Worm (Caenorhabditis elegans): ENCODE results near the gene ceh-60.

The ceh-60 gene

DNA sequence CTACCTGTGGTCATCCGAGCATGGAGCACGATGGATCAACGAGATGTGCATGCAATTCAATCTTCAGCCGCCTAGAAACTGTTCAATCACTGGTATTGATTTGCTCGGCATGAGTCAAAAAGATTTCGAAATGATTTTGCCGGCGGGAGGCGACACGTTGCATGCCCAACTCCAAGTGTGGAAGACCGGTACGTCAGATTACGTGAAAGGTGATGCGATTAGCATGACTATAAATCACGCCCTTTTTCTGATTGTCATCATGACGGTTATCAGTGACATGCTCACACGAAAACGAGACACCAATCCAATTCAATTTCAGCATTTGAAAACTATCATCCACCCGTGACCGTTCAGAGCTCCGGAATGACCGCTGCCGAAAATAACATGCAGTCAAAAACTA is 9.3 kb downstream of the ceh-60 start:
- TF ChIP-seq snpc-1.1 (tag; optimal IDR thresholded peaks at IDR 0.05; ENCODE audit: insufficient read depth) = no peak
- TF ChIP-seq cebp-1 (GFP tag; IDR thresholded peaks at IDR 0.05) = peak; percentile 11; the same call in 1 of the 2 replicates
- peak; percentile 54 for TF ChIP-seq cebp-1 (tag; optimal IDR thresholded peaks at IDR 0.05)
- TF ChIP-seq let-607 (tag; optimal IDR thresholded peaks at IDR 0.05) = peak in 1 of 2 experiments; percentile 47
- no peak for TF ChIP-seq sdz-38 (tag; optimal IDR thresholded peaks at IDR 0.05)
- TF ChIP-seq unc-62 (GFP tag; optimal IDR thresholded peaks at IDR 0.05) = peak; percentile 60
- no peak for TF ChIP-seq aptf-3 (GFP tag; IDR thresholded peaks at IDR 0.05)
- TF ChIP-seq nhr-80 (tag; optimal IDR thresholded peaks at IDR 0.05) = peak; percentile 52
- TF ChIP-seq lin-54 (GFP tag; optimal IDR thresholded peaks at IDR 0.05) = peak; percentile 16
- TF ChIP-seq hsf-1 (GFP tag; IDR thresholded peaks at IDR 0.05) = peak; percentile 11; the same call in 1 of the 2 replicates
- TF ChIP-seq ets-4 (GFP tag; optimal IDR thresholded peaks at IDR 0.05) = peak; percentile 72
- TF ChIP-seq nhr-90 (tag; optimal IDR thresholded peaks at IDR 0.05) = peak; percentile 6

DNA sequence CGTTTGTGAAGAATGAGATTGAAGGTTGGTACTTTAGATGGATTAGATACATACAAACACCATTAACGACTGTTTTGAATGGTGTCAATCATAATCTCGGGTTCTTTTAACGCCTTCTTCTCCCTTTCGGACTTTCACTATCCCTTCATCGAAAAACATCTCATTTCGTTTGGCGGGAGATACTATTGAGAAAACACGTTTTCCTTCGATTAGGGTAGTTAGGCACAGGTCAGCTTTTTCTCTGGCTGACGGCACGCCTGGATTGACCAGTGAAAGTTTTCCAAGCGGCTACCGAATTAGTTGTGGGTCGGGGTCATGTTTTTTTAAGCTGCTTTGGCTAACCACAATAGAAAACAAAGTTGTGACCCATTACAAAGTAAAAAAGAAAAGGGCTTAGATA is 10.0 kb downstream of the ceh-60 start:
- TF ChIP-seq lin-35 (GFP tag; optimal IDR thresholded peaks at IDR 0.05) (no peak), madf-3 (GFP tag; IDR thresholded peaks at IDR 0.05) (0 out of 2 replicates have a peak, but pooled peaks have one; percentile 70)

DNA sequence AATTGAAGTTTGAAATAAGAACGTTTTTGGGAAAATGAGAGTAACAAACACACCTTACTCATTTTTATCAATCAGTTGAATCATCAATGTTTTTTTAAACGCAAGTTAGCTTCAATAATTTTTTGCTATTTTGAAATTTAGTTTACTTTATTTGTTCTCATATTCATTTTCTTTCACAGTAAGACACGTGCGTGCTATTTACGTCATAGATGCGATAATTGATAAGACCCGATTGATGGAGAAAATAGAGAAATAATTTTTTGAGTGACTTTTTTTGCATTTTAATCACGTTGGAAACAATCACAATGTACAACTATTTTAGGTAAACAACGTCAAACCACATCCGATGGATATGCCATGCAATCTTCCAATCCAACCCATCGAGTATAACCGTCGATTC is 10.5 kb downstream of the ceh-60 start:
- TF ChIP-seq ccch-3 (GFP tag; optimal IDR thresholded peaks at IDR 0.05) (no peak), ekl-4 (GFP tag; IDR thresholded peaks at IDR 0.05) (no peak), madf-3 (GFP tag; IDR thresholded peaks at IDR 0.05) (no peak), ztf-25 (GFP tag; IDR thresholded peaks at IDR 0.05) (no peak), F37B4.10 (GFP tag; IDR thresholded peaks at IDR 0.05) (no peak), snpc-1.1 (tag; optimal IDR thresholded peaks at IDR 0.05; ENCODE audit: insufficient read depth) (no peak), attf-5 (GFP tag; optimal IDR thresholded peaks at IDR 0.05) (no peak), Y95B8A.8 (GFP tag; IDR thresholded peaks at IDR 0.05) (no peak), Y67H2A.10 (GFP tag; conservative IDR thresholded peaks at IDR 0.05) (no peak), ceh-27 (GFP tag; optimal IDR thresholded peaks at IDR 0.05) (no peak), F22D6.2 (tag; optimal IDR thresholded peaks at IDR 0.05) (no peak), egl-18 (GFP tag; IDR thresholded peaks at IDR 0.05) (no peak), ztf-3 (GFP tag; optimal IDR thresholded peaks at IDR 0.05) (no peak), xnd-1 (tag; optimal IDR thresholded peaks at IDR 0.05) (no peak), D2030.7 (GFP tag; IDR thresholded peaks at IDR 0.05) (no peak), him-1 (tag; optimal IDR thresholded peaks at IDR 0.05) (no peak), ztf-22 (GFP tag; optimal IDR thresholded peaks at IDR 0.05) (no peak), snpc-4 (GFP tag; optimal IDR thresholded peaks at IDR 0.05) (no peak), snpc-4 (tag; optimal IDR thresholded peaks at IDR 0.05) (no peak), athp-1 (tag; optimal IDR thresholded peaks at IDR 0.05) (no peak), F52B5.7 (tag; optimal IDR thresholded peaks at IDR 0.05) (no peak)

DNA sequence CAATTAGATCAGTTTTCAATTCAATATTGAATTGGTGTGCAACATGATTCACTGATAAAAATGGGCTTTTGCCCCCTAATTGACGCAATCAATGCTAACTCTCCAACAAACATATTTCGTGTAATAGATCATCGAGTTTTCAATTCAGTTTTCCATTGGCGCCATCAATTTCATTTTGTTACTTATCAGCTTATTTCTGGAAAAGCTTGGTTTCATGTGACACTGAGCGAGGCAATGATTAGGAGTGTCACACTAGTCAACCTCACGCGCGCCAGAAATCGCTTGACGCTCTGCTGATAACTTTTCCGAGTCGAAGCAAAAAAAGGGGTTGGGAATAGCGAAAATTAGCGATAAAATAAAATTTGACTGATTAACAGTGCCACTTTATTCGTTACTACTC is 11.4 kb downstream of the ceh-60 start, which contains the start of gene ets-4:
ets-4 (plus strand) TSS at position 347 of the 400 bp plus-strand sequence.
- no peak for TF ChIP-seq sptf-2 (GFP tag; optimal IDR thresholded peaks at IDR 0.05)
- no peak for TF ChIP-seq hrde-1 (tag; optimal IDR thresholded peaks at IDR 0.05; ENCODE audit: borderline replicate concordance)
- TF ChIP-seq xnd-1 (tag; optimal IDR thresholded peaks at IDR 0.05) = no peak
- TF ChIP-seq ztf-3 (GFP tag; optimal IDR thresholded peaks at IDR 0.05) = no peak
- no peak for TF ChIP-seq dpl-1 (GFP tag; optimal IDR thresholded peaks at IDR 0.05)
- no peak for TF ChIP-seq C17E4.6 (GFP tag; IDR thresholded peaks at IDR 0.05)
- no peak for TF ChIP-seq F52B5.7 (tag; optimal IDR thresholded peaks at IDR 0.05)
- TF ChIP-seq nhr-27 (tag; optimal IDR thresholded peaks at IDR 0.05) = no peak
- TF ChIP-seq hmg-20 (GFP tag; IDR thresholded peaks at IDR 0.05) = no peak
- no peak for TF ChIP-seq madf-10 (tag; optimal IDR thresholded peaks at IDR 0.05)
- no peak for TF ChIP-seq B0019.2 (GFP tag; conservative IDR thresholded peaks at IDR 0.05)
- no peak for TF ChIP-seq efl-1 (GFP tag; optimal IDR thresholded peaks at IDR 0.05)
- TF ChIP-seq nhr-80 (tag; optimal IDR thresholded peaks at IDR 0.05) = peak; percentile 96
- no peak for TF ChIP-seq ceh-58 (GFP tag; IDR thresholded peaks at IDR 0.05)
- no peak for TF ChIP-seq lag-1 (GFP tag; IDR thresholded peaks at IDR 0.05)
- 0 out of 2 replicates have a peak, but pooled peaks have one; percentile 34 for TF ChIP-seq egl-44 (GFP tag; IDR thresholded peaks at IDR 0.05)
- TF ChIP-seq egl-18 (GFP tag; IDR thresholded peaks at IDR 0.05) = no peak
- TF ChIP-seq die-1 (tag; optimal IDR thresholded peaks at IDR 0.05) = no peak
